Fruit fly (Drosophila melanogaster) whole organism, embryonic: ENCODE results near the gene CG7739.

ENCODE experiments used
- Asciz ChIP-seq: fragments of 200-800 bp; sonication (Bioruptor generic); optimal IDR thresholded peaks from 2 replicates; lab custom pipeline; 2017; ENCODE audit warnings: missing biosample characterization, mild to moderate bottlenecking, missing genetic modification characterization, missing genetic modification reagents
- CG18011 ChIP-seq: fragments of 200-800 bp; sonication (Bioruptor generic); optimal IDR thresholded peaks from 2 replicates; lab custom pipeline; 2017; ENCODE audit warnings: missing biosample characterization, missing genetic modification characterization, mild to moderate bottlenecking, moderate library complexity, missing genotype
- CG1832 ChIP-seq: fragments of 200-800 bp; sonication (Bioruptor generic); optimal IDR thresholded peaks from 2 replicates; lab custom pipeline; 2017; ENCODE audit warnings: missing biosample characterization, mild to moderate bottlenecking, missing genetic modification characterization, inconsistent platforms
- CG3995 ChIP-seq: fragments of 200-800 bp; sonication (Bioruptor generic); optimal IDR thresholded peaks from 3 replicates; lab custom pipeline; 2016; ENCODE audit warnings: missing biosample characterization, missing genetic modification characterization
- CTCF ChIP-seq: fragments of 200-800 bp; sonication (Bioruptor generic); optimal IDR thresholded peaks from 2 replicates; lab custom pipeline; 2017; ENCODE audit warnings: missing biosample characterization, mild to moderate bottlenecking, missing genetic modification characterization, moderate library complexity
- bab2 ChIP-seq: fragments of 200-800 bp; sonication (Bioruptor generic); optimal IDR thresholded peaks from 2 replicates; lab custom pipeline; 2016; ENCODE audit warnings: missing biosample characterization, missing genetic modification characterization
- danr ChIP-seq: fragments of 200-800 bp; sonication (Bioruptor generic); IDR thresholded peaks from 2 replicates; pipeline ENCODE4 v1.3.6; 2022; ENCODE audit warnings: missing biosample characterization, missing genetic modification characterization
- ind ChIP-seq: fragments of 200-800 bp; sonication (Bioruptor generic); optimal IDR thresholded peaks from 3 replicates; lab custom pipeline; 2016; ENCODE audit warnings: missing biosample characterization, missing genetic modification characterization
- jigr1 ChIP-seq: fragments of 200-800 bp; sonication (Bioruptor generic); IDR thresholded peaks from 3 replicates; pipeline ENCODE4 v1.3.6; 2022; ENCODE audit warnings: missing biosample characterization, missing genetic modification characterization
- knrl ChIP-seq: fragments of 200-800 bp; sonication (Bioruptor generic); IDR thresholded peaks from 3 replicates; pipeline ENCODE4 v1.3.6; 2022; ENCODE audit warnings: missing biosample characterization, missing genetic modification characterization; ENCODE audit not compliant: partially characterized antibody
- lola ChIP-seq, 3 experiments: fragments of >200 bp in 2 of 3; fragments of 200-800 bp in 1 of 3; sonication (Bioruptor generic) in 1 of 3; optimal IDR thresholded peaks; 2 replicates each; lab custom pipeline; 2017 to 2019; ENCODE audit warnings: missing biosample characterization in 3 of 3, missing genetic modification characterization in 3 of 3, mild to moderate bottlenecking in 1 of 3, moderate library complexity in 1 of 3
- tna ChIP-seq: fragments of 200-800 bp; sonication (Bioruptor generic); IDR thresholded peaks from 2 replicates; pipeline ENCODE4 v1.3.6; 2022; ENCODE audit warnings: missing biosample characterization, missing genetic modification characterization; ENCODE audit not compliant: partially characterized antibody
- wdn ChIP-seq: fragments of 200-800 bp; sonication (Bioruptor generic); IDR thresholded peaks from 2 replicates; pipeline ENCODE4 v1.3.6; 2022; ENCODE audit warnings: missing biosample characterization, missing genetic modification characterization

DNA sequence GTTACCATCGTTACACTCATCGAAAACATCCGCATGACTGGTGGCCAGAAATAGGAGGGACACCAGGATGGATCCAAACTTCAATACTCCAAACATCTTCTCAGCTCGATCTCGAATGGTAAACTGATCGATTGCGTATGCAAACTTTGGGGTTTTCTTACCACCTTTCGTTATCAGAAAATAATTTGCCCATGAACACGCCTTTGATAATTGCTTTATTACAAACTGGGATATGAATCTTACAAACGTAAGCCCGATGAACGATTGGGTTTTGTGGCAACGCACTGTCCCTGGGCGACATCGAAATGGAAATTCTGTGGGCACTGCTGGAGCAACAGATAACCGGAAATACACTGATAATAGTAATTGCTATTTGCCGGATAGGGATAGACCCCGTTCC lies 36.2 kb downstream of the CG7739 start, which contains the start of gene CG33985:
- no peak for TF ChIP-seq bab2 (GFP tag; lab: Kevin White, UChicago)
- TF ChIP-seq knrl (GFP tag; lab: Robert Waterston, UW), result no peak
- no peak for TF ChIP-seq CG3995 (GFP tag; lab: Kevin White, UChicago)
- TF ChIP-seq CG1832, result no peak
- TF ChIP-seq lola (GFP tag; optimal IDR thresholded peaks at IDR 0.05; lab: Kevin White, UChicago), result no peak
- TF ChIP-seq Asciz (GFP tag; lab: Kevin White, UChicago), result no peak
- no peak for TF ChIP-seq ind
- TF ChIP-seq tna (GFP tag; lab: Robert Waterston, UW), result no peak
- TF ChIP-seq CTCF (GFP tag; lab: Kevin White, UChicago), result no peak
- TF ChIP-seq danr, result no peak
- no peak for TF ChIP-seq CG18011 (GFP tag; lab: Kevin White, UChicago)
- no peak for TF ChIP-seq jigr1 (GFP tag; lab: Robert Waterston, UW)
- no peak for TF ChIP-seq wdn
